Fruit fly (Drosophila melanogaster) S2 (cell line): ENCODE measurements around the gene CG33966.

Experiments
- CG8478 ChIP-seq: fragments of >200 bp; optimal IDR thresholded peaks from 2 replicates; lab custom pipeline; 2018
- CTCF ChIP-seq, 2 experiments: fragments of >200 bp; optimal IDR thresholded peaks; 2 replicates each; lab custom pipeline; 2018

DNA sequence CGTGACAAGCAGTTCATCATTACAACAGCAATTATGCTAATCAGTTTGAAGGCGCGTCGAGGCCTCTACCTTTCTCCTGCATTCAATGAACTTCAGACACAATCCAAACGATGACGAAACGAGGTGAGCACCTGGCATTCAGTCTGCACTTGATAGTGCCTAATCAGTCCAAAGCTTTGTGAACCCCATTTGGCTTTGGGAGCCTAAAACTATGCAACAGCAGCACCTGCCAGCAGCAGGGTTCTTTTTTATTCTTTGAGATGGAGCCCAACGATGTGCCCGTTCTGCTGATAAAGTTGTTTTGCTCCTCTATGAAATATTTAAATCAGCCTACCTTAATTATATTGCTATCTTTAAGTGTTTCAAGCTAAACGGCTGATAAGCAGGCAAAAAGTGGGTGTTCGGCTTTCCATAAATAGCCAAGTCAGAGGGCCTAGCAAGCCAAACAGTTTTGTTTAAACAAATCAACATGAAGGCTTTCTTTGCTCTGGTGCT is 6.6 kb upstream of the CG33966 start, which contains the start of gene LysS:
- TF ChIP-seq CTCF (optimal IDR thresholded peaks at IDR 0.05; lab: Kevin White, UChicago) (no peak), CG8478 (no peak)
